Fruit fly (Drosophila melanogaster): ENCODE results near the gene ImpE2.

The ImpE2 gene

dm6 chr3L:3517894-3518293 is 5.4 kb upstream of the ImpE2 start (continued):
- TF ChIP-seq CG1792 (GFP tag; optimal IDR thresholded peaks at IDR 0.05) (peak; percentile 81), br (optimal IDR thresholded peaks at IDR 0.05) (no peak), Oli (tag; optimal IDR thresholded peaks at IDR 0.05) (peak; percentile 91), CG2199 (GFP tag; IDR thresholded peaks at IDR 0.05) (peak; percentile 96), BtbVII (GFP tag; optimal IDR thresholded peaks at IDR 0.05) (peak; percentile 80), CG43689 (GFP tag; IDR thresholded peaks at IDR 0.05) (peak; percentile 91), Nf-YB (GFP tag; optimal IDR thresholded peaks at IDR 0.05) (peak; percentile 65), CG34376 (GFP tag; optimal IDR thresholded peaks at IDR 0.05) (peak; percentile 62), Poxn (GFP tag; IDR thresholded peaks at IDR 0.05) (peak; percentile 88), CG15269 (tag; optimal IDR thresholded peaks at IDR 0.05) (peak; percentile 95), CG4328 (GFP tag; optimal IDR thresholded peaks at IDR 0.05) (peak; percentile 63), lbe (GFP tag; optimal IDR thresholded peaks at IDR 0.05) (peak; percentile 82), CG6854 (GFP tag; optimal IDR thresholded peaks at IDR 0.05) (peak; percentile 53), lab (GFP tag; optimal IDR thresholded peaks at IDR 0.05) (peak; percentile 93), CG13894 (tag; optimal IDR thresholded peaks at IDR 0.05) (peak; percentile 66), Dbx (GFP tag; IDR thresholded peaks at IDR 0.05) (peak; percentile 94), CG16779 (GFP tag; IDR thresholded peaks at IDR 0.05) (peak; percentile 79), yki (optimal IDR thresholded peaks at IDR 0.05) (no peak), Awh (GFP tag; IDR thresholded peaks at IDR 0.05) (peak; percentile 95), Deaf1 (tag; optimal IDR thresholded peaks at IDR 0.05) (peak; percentile 58), ro (GFP tag; IDR thresholded peaks at IDR 0.05) (peak; percentile 74), Antp (GFP tag; optimal IDR thresholded peaks at IDR 0.05) (peak; percentile 91), CG15601 (tag; optimal IDR thresholded peaks at IDR 0.05) (peak; percentile 80), CG31388 (GFP tag; optimal IDR thresholded peaks at IDR 0.05) (peak; percentile 49), MESR4 (GFP tag; optimal IDR thresholded peaks at IDR 0.05) (peak; percentile 16), Tbp (GFP tag; optimal IDR thresholded peaks at IDR 0.05) (no peak), vnd (GFP tag; IDR thresholded peaks at IDR 0.05; ENCODE audit: partially characterized antibody) (no peak), tna (GFP tag; IDR thresholded peaks at IDR 0.05; ENCODE audit: partially characterized antibody) (no peak; the same call in 1 of the 2 replicates), Dek (tag; optimal IDR thresholded peaks at IDR 0.05) (peak; percentile 88), fru (optimal IDR thresholded peaks at IDR 0.05) (no peak), CG13775 (GFP tag; optimal IDR thresholded peaks at IDR 0.05) (peak; percentile 77), gsb (GFP tag; IDR thresholded peaks at IDR 0.05) (peak; percentile 88), CG1647 (GFP tag; optimal IDR thresholded peaks at IDR 0.05) (peak; percentile 85), CG8478 (optimal IDR thresholded peaks at IDR 0.05) (no peak), CG12299 (tag; optimal IDR thresholded peaks at IDR 0.05) (peak; percentile 83), E2f1 (GFP tag; IDR thresholded peaks at IDR 0.05) (peak; percentile 90), trem (tag; optimal IDR thresholded peaks at IDR 0.05) (peak; percentile 55), CG13424 (tag; optimal IDR thresholded peaks at IDR 0.05) (peak; percentile 90), Taf1 (GFP tag; IDR thresholded peaks at IDR 0.05) (no peak; the same call in none of the 2 replicates), CG2120 (GFP tag; optimal IDR thresholded peaks at IDR 0.05) (peak; percentile 93), Abd-B (GFP tag; optimal IDR thresholded peaks at IDR 0.05) (peak; percentile 90), Hey (tag; optimal IDR thresholded peaks at IDR 0.05) (peak; percentile 32), bsh (GFP tag; optimal IDR thresholded peaks at IDR 0.05) (peak; percentile 58 to 88), ash1 (GFP tag; optimal IDR thresholded peaks at IDR 0.05) (no peak), CG17829 (tag; optimal IDR thresholded peaks at IDR 0.05) (peak; percentile 63), Hr39 (optimal IDR thresholded peaks at IDR 0.05) (no peak), Atf3 (GFP tag; optimal IDR thresholded peaks at IDR 0.05) (peak; percentile 87), CG4424 (GFP tag; optimal IDR thresholded peaks at IDR 0.05) (peak; percentile 66), jigr1 (GFP tag; IDR thresholded peaks at IDR 0.05) (peak; percentile 82), CG2678 (tag; optimal IDR thresholded peaks at IDR 0.05) (peak; percentile 93), BEAF-32 (GFP tag; optimal IDR thresholded peaks at IDR 0.05) (no peak), ap (GFP tag; IDR thresholded peaks at IDR 0.05) (peak; percentile 94), en (GFP tag; optimal IDR thresholded peaks at IDR 0.05) (peak; percentile 84)

Measured in whole organism, embryonic.